Fruit fly (Drosophila melanogaster): ENCODE data around the gene CG17375.

- TF ChIP-seq ovo (GFP tag; optimal IDR thresholded peaks at IDR 0.05): no peak
- TF ChIP-seq cic (GFP tag; optimal IDR thresholded peaks at IDR 0.05): no peak
- TF ChIP-seq cnc (optimal IDR thresholded peaks at IDR 0.05): no peak
- TF ChIP-seq Crg-1 (GFP tag; optimal IDR thresholded peaks at IDR 0.05): no peak
- no peak for TF ChIP-seq Hr96 (GFP tag; optimal IDR thresholded peaks at IDR 0.05)
- no peak for TF ChIP-seq CG7045 (GFP tag; optimal IDR thresholded peaks at IDR 0.05)
- TF ChIP-seq pad (GFP tag; optimal IDR thresholded peaks at IDR 0.05): no peak
- TF ChIP-seq kay (GFP tag; ENCODE audit: borderline replicate concordance): no peak
- no peak for TF ChIP-seq Mnt (GFP tag; optimal IDR thresholded peaks at IDR 0.05)
- no peak for TF ChIP-seq CG7101 (tag; optimal IDR thresholded peaks at IDR 0.05)
- no peak for TF ChIP-seq CG1620 (GFP tag; optimal IDR thresholded peaks at IDR 0.05)
- no peak for TF ChIP-seq CG11617 (GFP tag; optimal IDR thresholded peaks at IDR 0.05)
- no peak for TF ChIP-seq CG14711 (tag; optimal IDR thresholded peaks at IDR 0.05)
- no peak for TF ChIP-seq CG33017 (tag; optimal IDR thresholded peaks at IDR 0.05)
These were observed 24.7 kb upstream of the CG17375 start for dm6 chr2L:6830264-6830729.

All from whole organism, adult.